Worm (Caenorhabditis elegans): ENCODE results near the gene C17F4.11.
"Not testable (repeated sequence)": the region's sequence is repeated elsewhere in the genome, so short reads cannot be mapped to it uniquely, and the experiment has no call there.

C17F4.11 gene

ce11 chrII:3213898-3214297 lies 23.4 kb upstream of the C17F4.11 start, which contains the start of gene ZC239.4:
ZC239.4 (plus strand) TSS chrII:3214198.
- TF ChIP-seq zfp-2 (tag; optimal IDR thresholded peaks at IDR 0.05) = no peak
- TF ChIP-seq nhr-48 (tag; optimal IDR thresholded peaks at IDR 0.05) = no peak
- no peak for TF ChIP-seq ceh-20 (GFP tag; IDR thresholded peaks at IDR 0.05)
- TF ChIP-seq gei-8 (GFP tag; optimal IDR thresholded peaks at IDR 0.05) = no peak
- TF ChIP-seq cey-2 (tag; optimal IDR thresholded peaks at IDR 0.05; ENCODE audit: borderline replicate concordance, insufficient read depth) = no peak
- TF ChIP-seq lim-7 (GFP tag; IDR thresholded peaks at IDR 0.05) = no peak
- TF ChIP-seq Y75B8A.6 (GFP tag; IDR thresholded peaks at IDR 0.05) = no peak
- no peak for TF ChIP-seq ZK337.2 (GFP tag; IDR thresholded peaks at IDR 0.05)
- no peak for TF ChIP-seq ceh-62 (tag; optimal IDR thresholded peaks at IDR 0.05)
- TF ChIP-seq lin-1 (GFP tag; IDR thresholded peaks at IDR 0.05) = no peak

- not testable (repeated sequence) for TF ChIP-seq lim-7 (GFP tag; IDR thresholded peaks at IDR 0.05); ceh-82 (tag; optimal IDR thresholded peaks at IDR 0.05); skn-1 (tag; optimal IDR thresholded peaks at IDR 0.05)
These were observed 21.5 kb upstream of the C17F4.11 start, which contains the start of gene ZC239.3 for ce11 chrII:3215762-3216161. ZC239.3 (plus strand) TSS chrII:3216062.

- TF ChIP-seq ceh-44 (GFP tag; IDR thresholded peaks at IDR 0.05) = no peak
- TF ChIP-seq aha-1 (tag) = peak; percentile 21
These were observed 16.5 kb upstream of the C17F4.11 start, which contains the start of gene ZC239.22 for ce11 chrII:3220723-3221122. ZC239.22 (minus strand) TSS chrII:3220823.

- no peak for TF ChIP-seq Y5F2A.4 (GFP tag; optimal IDR thresholded peaks at IDR 0.05)
- TF ChIP-seq ZK546.5 (tag; optimal IDR thresholded peaks at IDR 0.05) = no peak
- TF ChIP-seq aha-1 (tag) = peak; percentile 91
These were observed 15.5 kb upstream of the C17F4.11 start, which contains the start of gene ZC239.14 for ce11 chrII:3221730-3222129. ZC239.14 (minus strand) TSS chrII:3222034.

ce11 chrII:3222686-3223085 lies 14.6 kb upstream of the C17F4.11 start, which contains the start of gene ZC239.13:
ZC239.13 (minus strand) TSS chrII:3222839.
- TF ChIP-seq D1046.2 (GFP tag; IDR thresholded peaks at IDR 0.05) (no peak), pqm-1 (tag; optimal IDR thresholded peaks at IDR 0.05) (peak; percentile 26)

ce11 chrII:3224631-3225030 lies 12.6 kb upstream of the C17F4.11 start, which contains the start of gene ZC239.15:
ZC239.15 (minus strand) TSS chrII:3224731.
- no peak for TF ChIP-seq sdz-12 (GFP tag; optimal IDR thresholded peaks at IDR 0.05)
- TF ChIP-seq daf-16 (GFP tag; optimal IDR thresholded peaks at IDR 0.05) = no peak
- TF ChIP-seq daf-16 (tag; optimal IDR thresholded peaks at IDR 0.05) = peak; percentile 2
- TF ChIP-seq ces-1 (GFP tag; optimal IDR thresholded peaks at IDR 0.05) = no peak
- peak; percentile 16 for TF ChIP-seq aha-1 (tag)

- no peak for TF ChIP-seq Y75B8A.6 (GFP tag; IDR thresholded peaks at IDR 0.05)
- no peak for TF ChIP-seq daf-16 (GFP tag; optimal IDR thresholded peaks at IDR 0.05)
- peak; percentile 61 for TF ChIP-seq daf-16 (tag; optimal IDR thresholded peaks at IDR 0.05)
- 0 out of 2 replicates have a peak, but pooled peaks have one; percentile 8 for TF ChIP-seq dmd-6 (GFP tag; IDR thresholded peaks at IDR 0.05)
- no peak for TF ChIP-seq snpc-1.2 (GFP tag; IDR thresholded peaks at IDR 0.05)
- no peak for TF ChIP-seq attf-4 (tag; optimal IDR thresholded peaks at IDR 0.05)
- no peak for TF ChIP-seq fos-1 (tag; optimal IDR thresholded peaks at IDR 0.05)
- TF ChIP-seq dve-1 (tag; optimal IDR thresholded peaks at IDR 0.05; ENCODE audit: insufficient read depth) = peak; percentile 23
- peak; percentile 27; the same call in 1 of the 2 replicates for TF ChIP-seq php-3 (GFP tag; IDR thresholded peaks at IDR 0.05)
- no peak for TF ChIP-seq lin-29 (GFP tag; IDR thresholded peaks at IDR 0.05)
- TF ChIP-seq T20F7.1 (GFP tag; optimal IDR thresholded peaks at IDR 0.05) = no peak
- no peak for TF ChIP-seq lsy-2 (tag; optimal IDR thresholded peaks at IDR 0.05)
- no peak for TF ChIP-seq lin-38 (GFP tag; IDR thresholded peaks at IDR 0.05)
- TF ChIP-seq pqm-1 (tag; optimal IDR thresholded peaks at IDR 0.05) = peak; percentile 38
- TF ChIP-seq nhr-28 (tag; optimal IDR thresholded peaks at IDR 0.05) = peak; percentile 50
- no peak for TF ChIP-seq lin-39 (tag; optimal IDR thresholded peaks at IDR 0.05)
- no peak for TF ChIP-seq lin-1 (GFP tag; IDR thresholded peaks at IDR 0.05)
These were observed 12.1 kb upstream of the C17F4.11 start, which contains the start of gene ZC239.16 for ce11 chrII:3225200-3225599. ZC239.16 (minus strand) TSS chrII:3225319.

Data from whole organism, L4 larva.